Worm (Caenorhabditis elegans): ENCODE data around the gene F25E5.1.

DNA sequence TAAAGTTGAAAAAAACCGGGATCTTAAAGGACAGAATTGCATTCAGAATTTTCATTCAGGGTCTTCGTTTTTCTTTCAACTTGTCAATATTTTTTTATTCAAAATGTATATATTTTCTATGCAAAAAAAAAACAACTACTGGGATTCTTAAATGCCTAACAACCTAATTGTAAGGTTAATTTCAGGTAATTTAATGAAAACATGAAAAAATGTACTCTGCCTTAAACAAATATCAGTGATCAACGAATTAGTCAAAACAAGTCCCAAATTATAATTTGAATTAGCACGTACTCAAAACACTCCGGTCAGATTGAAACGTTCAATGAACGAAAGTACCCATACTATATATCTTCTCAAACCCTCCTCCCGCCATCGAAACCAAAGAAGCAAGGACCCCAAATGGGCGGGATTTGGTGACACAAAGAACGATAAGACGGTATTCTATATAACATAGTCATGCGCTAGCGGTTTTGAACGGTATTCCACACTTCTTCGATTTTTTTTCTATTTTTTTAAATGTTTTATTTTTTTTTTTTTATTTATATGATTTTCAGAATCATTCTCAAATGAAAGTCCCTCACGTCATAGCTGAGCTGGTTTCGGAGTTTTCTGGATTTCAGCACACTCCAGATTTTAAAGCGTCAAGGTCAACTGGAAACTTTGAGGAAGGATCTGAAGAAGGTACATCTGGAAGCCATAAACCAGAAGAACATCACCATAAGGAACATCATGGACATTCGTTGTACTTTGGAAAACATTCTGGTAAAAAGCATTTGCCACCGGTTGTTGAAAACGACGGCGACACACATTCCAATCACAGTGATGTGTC, 30.1 kb upstream of the F25E5.1 start, which contains the start of the genes ddo-2 and F25E5.8:
- TF ChIP-seq skn-1 (tag; optimal IDR thresholded peaks at IDR 0.05) (no peak), unc-62 (GFP tag; optimal IDR thresholded peaks at IDR 0.05 in 1 of 2) (no peak), unc-62 (tag; optimal IDR thresholded peaks at IDR 0.05) (no peak), egl-27 (tag; optimal IDR thresholded peaks at IDR 0.05) (no peak), lim-7 (GFP tag; IDR thresholded peaks at IDR 0.05) (no peak), lin-15B (tag; optimal IDR thresholded peaks at IDR 0.05) (no peak)
